Worm (Caenorhabditis elegans): ENCODE results near the gene asah-2.

- TF ChIP-seq mep-1 (tag; optimal IDR thresholded peaks at IDR 0.05), result no peak
- no peak for TF ChIP-seq unc-120 (tag; optimal IDR thresholded peaks at IDR 0.05; ENCODE audit: poor library complexity, severe bottlenecking)
- no peak for TF ChIP-seq mab-5 (tag; optimal IDR thresholded peaks at IDR 0.05)
- TF ChIP-seq unc-62 (GFP tag; optimal IDR thresholded peaks at IDR 0.05), result no peak
- TF ChIP-seq elt-3 (tag; optimal IDR thresholded peaks at IDR 0.05), result no peak
- no peak for TF ChIP-seq sem-2 (GFP tag; optimal IDR thresholded peaks at IDR 0.05)
- no peak for TF ChIP-seq ces-1 (GFP tag; optimal IDR thresholded peaks at IDR 0.05)
- no peak for TF ChIP-seq snpc-4 (tag; optimal IDR thresholded peaks at IDR 0.05)
- TF ChIP-seq nhr-12 (tag; optimal IDR thresholded peaks at IDR 0.05), result no peak
- TF ChIP-seq lin-32 (GFP tag; optimal IDR thresholded peaks at IDR 0.05), result no peak
- no peak for TF ChIP-seq lsy-2 (tag; optimal IDR thresholded peaks at IDR 0.05)
- no peak for TF ChIP-seq flh-1 (GFP tag; optimal IDR thresholded peaks at IDR 0.05)
These were observed 15.7 kb downstream of the asah-2 start, which contains the start of gene nlp-63 for ce11 chrII:10155106-10155505.
